Worm (Caenorhabditis elegans): ENCODE data around the gene B0462.4.

- TF ChIP-seq hlh-30 (tag; optimal IDR thresholded peaks at IDR 0.05; ENCODE audit: insufficient read depth) (no peak), unc-62 (GFP tag; optimal IDR thresholded peaks at IDR 0.05 in 1 of 2) (no peak), unc-62 (tag; optimal IDR thresholded peaks at IDR 0.05) (no peak), pha-4 (GFP tag; IDR thresholded peaks at IDR 0.05) (no peak), pha-4 (tag; optimal IDR thresholded peaks at IDR 0.05) (no peak), daf-12 (tag; optimal IDR thresholded peaks at IDR 0.05) (no peak), F37D6.2 (tag; optimal IDR thresholded peaks at IDR 0.05) (no peak), egl-27 (tag; optimal IDR thresholded peaks at IDR 0.05) (no peak), hlh-11 (tag; optimal IDR thresholded peaks at IDR 0.05) (no peak), nhr-28 (tag; optimal IDR thresholded peaks at IDR 0.05) (no peak), nhr-11 (tag; optimal IDR thresholded peaks at IDR 0.05) (no peak)
Measured at ce11 chrV:18359888-18360287, 28.9 kb upstream of the B0462.4 start, which contains the start of gene C08E8.5.
